Worm (Caenorhabditis elegans): ENCODE measurements around the gene C25H3.14.

DNA sequence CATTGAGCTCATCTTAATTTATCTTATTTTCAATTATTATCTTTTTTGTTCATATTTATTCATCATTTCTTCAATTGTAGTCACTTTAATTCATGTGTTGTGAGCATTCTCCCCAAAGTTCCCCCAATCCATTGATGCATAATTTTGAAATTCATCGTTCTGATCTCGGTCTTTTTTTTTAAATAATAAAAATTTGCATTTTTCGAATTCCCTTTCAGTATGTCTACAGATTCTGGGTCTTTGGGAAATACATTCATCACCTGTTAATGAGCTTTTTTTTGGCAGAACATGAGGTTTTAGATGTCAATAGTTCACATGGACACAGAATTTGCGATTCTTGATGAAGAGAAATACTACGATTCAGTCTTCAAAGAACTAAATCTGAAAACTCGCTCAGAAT, 24.9 kb downstream of the C25H3.14 start, which contains the start of gene damt-1:
- TF ChIP-seq ztf-23 (GFP tag; IDR thresholded peaks at IDR 0.05) (no peak), ref-1 (GFP tag; conservative IDR thresholded peaks at IDR 0.05) (no peak), flt-1 (GFP tag; IDR thresholded peaks at IDR 0.05) (no peak), med-1 (GFP tag; optimal IDR thresholded peaks at IDR 0.05; ENCODE audit: insufficient read depth) (no peak), cog-1 (tag; optimal IDR thresholded peaks at IDR 0.05) (no peak)
